Worm (Caenorhabditis elegans): Measurements from ENCODE around the gene F16B4.7.

ce11 chrV:1631717-1632116 is 46.2 kb downstream of the F16B4.7 start, which contains the start of gene irld-17:
- TF ChIP-seq lsl-1 (GFP tag; optimal IDR thresholded peaks at IDR 0.05) (no peak), ekl-4 (GFP tag; IDR thresholded peaks at IDR 0.05) (no peak), F49E8.2 (tag; optimal IDR thresholded peaks at IDR 0.05; ENCODE audit: insufficient read depth) (no peak), ama-1 (optimal IDR thresholded peaks at IDR 0.05) (no peak), ama-1 (GFP tag; optimal IDR thresholded peaks at IDR 0.05) (no peak), ztf-25 (GFP tag; IDR thresholded peaks at IDR 0.05) (no peak), C06A6.2 (GFP tag; conservative IDR thresholded peaks at IDR 0.05) (no peak), lir-1 (GFP tag; conservative IDR thresholded peaks at IDR 0.05) (no peak), Y95B8A.8 (GFP tag; IDR thresholded peaks at IDR 0.05) (no peak), K11D2.4 (GFP tag; IDR thresholded peaks at IDR 0.05) (no peak), let-526 (GFP tag; IDR thresholded peaks at IDR 0.05) (no peak)

Measured in whole organism, young adult.